Worm (Caenorhabditis elegans): Measurements from ENCODE around the gene Y45F3A.8.
A peak's percentile ranks its signal among the peaks of the same experiment; 100 is the strongest.

Y45F3A.8 gene

DNA sequence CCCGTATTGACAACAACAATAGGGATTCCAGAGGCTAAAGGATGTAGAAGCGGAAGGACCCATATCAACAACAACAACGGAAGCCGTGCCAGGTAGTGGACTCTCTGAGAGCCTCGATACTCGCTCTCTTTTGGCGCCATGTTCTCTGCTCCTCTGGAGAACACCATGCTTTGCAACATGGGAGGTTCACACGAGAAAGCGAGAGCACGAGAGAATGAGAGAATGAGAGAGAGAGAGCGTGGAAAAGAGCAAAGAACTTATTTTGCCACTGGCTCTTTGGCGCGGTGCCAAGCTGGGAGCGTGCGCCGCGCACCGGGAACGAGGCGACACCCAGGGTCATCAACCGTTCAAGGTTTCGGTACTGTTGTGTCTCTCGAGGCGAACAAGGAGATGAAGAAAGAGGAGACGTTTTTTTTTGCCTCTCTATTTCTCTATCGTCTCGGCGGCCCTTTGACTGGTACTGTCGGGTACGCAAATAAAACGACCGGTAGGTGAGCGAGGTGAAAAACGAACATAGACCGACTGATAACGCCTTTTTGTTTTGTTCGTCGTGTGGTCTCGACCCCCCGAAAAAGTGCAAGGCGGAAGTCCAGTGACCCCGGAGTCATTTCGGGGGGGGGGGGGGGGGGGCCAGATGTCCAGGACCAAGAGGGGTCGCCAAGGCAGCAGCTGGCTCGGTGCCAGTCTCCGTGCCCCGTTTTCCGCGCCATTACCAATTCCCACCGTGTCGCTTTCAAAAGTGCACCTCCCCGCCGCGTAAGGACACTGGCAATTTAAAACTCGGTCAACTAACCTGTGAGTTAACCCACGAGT, 40.2 kb upstream of the Y45F3A.8 start, which contains the start of gene Y39A1A.10 (continued):
- TF ChIP-seq pha-4 (GFP tag; IDR thresholded peaks at IDR 0.05) = no peak; the same call in 1 of the 2 replicates
- peak; percentile 52 for TF ChIP-seq pha-4 (tag; optimal IDR thresholded peaks at IDR 0.05)
- TF ChIP-seq cey-2 (tag; optimal IDR thresholded peaks at IDR 0.05; ENCODE audit: borderline replicate concordance, insufficient read depth) = no peak
- peak; percentile 24 for TF ChIP-seq dve-1 (tag; optimal IDR thresholded peaks at IDR 0.05; ENCODE audit: insufficient read depth)
- no peak for TF ChIP-seq spr-3 (GFP tag; optimal IDR thresholded peaks at IDR 0.05)
- no peak for TF ChIP-seq lir-3 (tag; optimal IDR thresholded peaks at IDR 0.05)
- peak; percentile 67 for TF ChIP-seq fkh-10 (GFP tag; optimal IDR thresholded peaks at IDR 0.05)
- no peak for TF ChIP-seq hif-1 (tag; optimal IDR thresholded peaks at IDR 0.05)
- TF ChIP-seq unc-130 (GFP tag; optimal IDR thresholded peaks at IDR 0.05) = no peak
- TF ChIP-seq madf-9 (GFP tag; conservative IDR thresholded peaks at IDR 0.05) = no peak
- peak; percentile 73 to 85 for TF ChIP-seq mdl-1 (tag; optimal IDR thresholded peaks at IDR 0.05)
- TF ChIP-seq zip-11 (GFP tag; IDR thresholded peaks at IDR 0.05) = no peak
- TF ChIP-seq dmd-9 (GFP tag; IDR thresholded peaks at IDR 0.05) = no peak
- peak; percentile 1 for TF ChIP-seq nhr-6 (tag; optimal IDR thresholded peaks at IDR 0.05)
- no peak for TF ChIP-seq snpc-1.2 (GFP tag; IDR thresholded peaks at IDR 0.05)
- TF ChIP-seq ces-1 (GFP tag; optimal IDR thresholded peaks at IDR 0.05) = no peak
- no peak for TF ChIP-seq sdz-12 (GFP tag; optimal IDR thresholded peaks at IDR 0.05)
- TF ChIP-seq daf-16 (GFP tag; optimal IDR thresholded peaks at IDR 0.05) = peak in 1 of 2 experiments; percentile 58
- peak; percentile 51 for TF ChIP-seq daf-16 (tag; optimal IDR thresholded peaks at IDR 0.05)
- TF ChIP-seq ceh-20 (GFP tag; IDR thresholded peaks at IDR 0.05) = no peak
- TF ChIP-seq nhr-237 (tag; optimal IDR thresholded peaks at IDR 0.05) = no peak
- TF ChIP-seq nhr-102 (tag; optimal IDR thresholded peaks at IDR 0.05) = no peak
- TF ChIP-seq zfp-2 (tag; optimal IDR thresholded peaks at IDR 0.05) = no peak
- no peak for TF ChIP-seq ceh-82 (tag; optimal IDR thresholded peaks at IDR 0.05)
- no peak for TF ChIP-seq T20F7.1 (GFP tag; optimal IDR thresholded peaks at IDR 0.05)
- TF ChIP-seq lin-39 (tag; optimal IDR thresholded peaks at IDR 0.05) = no peak
- TF ChIP-seq saeg-2 (GFP tag; IDR thresholded peaks at IDR 0.05) = no peak
- peak; percentile 79 for TF ChIP-seq nhr-28 (tag; optimal IDR thresholded peaks at IDR 0.05)
- TF ChIP-seq nhr-11 (tag; optimal IDR thresholded peaks at IDR 0.05) = no peak
- peak; percentile 96 for TF ChIP-seq aha-1 (tag)
- no peak for TF ChIP-seq unc-39 (tag; optimal IDR thresholded peaks at IDR 0.05)
- TF ChIP-seq madf-5 (GFP tag; IDR thresholded peaks at IDR 0.05) = no peak
- TF ChIP-seq nhr-41 (GFP tag; IDR thresholded peaks at IDR 0.05) = no peak
- TF ChIP-seq F10B5.3 (tag; optimal IDR thresholded peaks at IDR 0.05) = no peak
- no peak for TF ChIP-seq skn-1 (tag; optimal IDR thresholded peaks at IDR 0.05)
- TF ChIP-seq gei-8 (GFP tag; optimal IDR thresholded peaks at IDR 0.05) = no peak
- TF ChIP-seq daf-12 (tag; optimal IDR thresholded peaks at IDR 0.05) = no peak
- no peak for TF ChIP-seq snpc-4 (tag; optimal IDR thresholded peaks at IDR 0.05)
- TF ChIP-seq set-16 (GFP tag; IDR thresholded peaks at IDR 0.05) = peak; percentile 98
- peak; percentile 15 for TF ChIP-seq rbr-2 (tag; optimal IDR thresholded peaks at IDR 0.05)
- TF ChIP-seq unc-62 (GFP tag; optimal IDR thresholded peaks at IDR 0.05 in 1 of 2) = no peak
- no peak for TF ChIP-seq unc-62 (tag; optimal IDR thresholded peaks at IDR 0.05)
- TF ChIP-seq lim-7 (GFP tag; IDR thresholded peaks at IDR 0.05) = no peak
- TF ChIP-seq mes-2 (tag; optimal IDR thresholded peaks at IDR 0.05; ENCODE audit: poor library complexity, severe bottlenecking) = peak; percentile 51
- no peak for TF ChIP-seq jun-1 (tag; optimal IDR thresholded peaks at IDR 0.05)
- TF ChIP-seq R02D3.7 (tag; optimal IDR thresholded peaks at IDR 0.05) = no peak
- TF ChIP-seq ama-1 (optimal IDR thresholded peaks at IDR 0.05) = no peak
- no peak for TF ChIP-seq zag-1 (tag; optimal IDR thresholded peaks at IDR 0.05)
- no peak for TF ChIP-seq egl-27 (tag; optimal IDR thresholded peaks at IDR 0.05)
- TF ChIP-seq nhr-77 (tag; optimal IDR thresholded peaks at IDR 0.05) = no peak
- no peak for TF ChIP-seq F44E2.7 (GFP tag; IDR thresholded peaks at IDR 0.05)
- TF ChIP-seq tag-97 (GFP tag; IDR thresholded peaks at IDR 0.05) = no peak
